Fruit fly (Drosophila melanogaster): ENCODE measurements around the gene CG12170.

Gene CG12170

DNA sequence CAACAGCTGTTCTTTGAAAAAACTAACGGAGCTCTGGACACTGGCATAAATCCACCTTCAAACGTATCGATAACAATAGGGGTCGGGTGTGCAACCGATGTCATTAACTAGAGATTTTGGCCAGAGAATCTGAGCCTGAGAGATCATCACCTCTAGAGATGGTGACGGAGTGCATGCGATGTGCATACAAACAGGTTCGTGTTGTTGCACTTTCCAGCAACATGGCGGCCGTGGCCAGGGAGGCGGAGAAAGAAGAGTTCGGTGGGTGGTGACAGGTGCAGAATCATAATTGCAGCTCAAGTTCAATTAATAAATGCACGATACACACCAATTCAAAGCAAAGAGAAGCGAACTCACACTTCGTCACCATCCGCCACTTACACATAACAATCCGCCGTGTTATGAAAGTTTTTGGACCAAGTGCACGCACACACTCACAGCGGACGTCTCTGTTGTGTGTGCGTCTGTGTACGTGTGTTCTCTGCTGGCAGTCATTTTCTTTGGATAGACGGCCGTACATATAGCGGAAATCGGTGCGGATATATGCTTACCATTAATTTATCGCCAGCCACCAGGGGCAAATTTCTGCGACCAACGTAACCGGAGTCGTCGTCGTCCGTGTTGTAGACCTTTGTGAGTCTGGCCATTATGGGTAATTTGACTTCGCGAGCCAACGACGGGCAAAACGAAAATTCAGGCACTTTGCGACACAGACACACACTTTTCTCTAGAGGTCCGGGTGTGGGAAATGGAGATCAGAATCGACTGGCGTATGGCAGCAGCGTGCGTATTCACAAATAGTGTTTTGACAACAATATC is 22.2 kb downstream of the CG12170 start (continued):
- TF ChIP-seq lilli (GFP tag; optimal IDR thresholded peaks at IDR 0.05) (peak; percentile 0), otp (GFP tag; IDR thresholded peaks at IDR 0.05) (no peak), Trl (optimal IDR thresholded peaks at IDR 0.05) (no peak), Trl (GFP tag; optimal IDR thresholded peaks at IDR 0.05) (no peak), Optix (GFP tag; IDR thresholded peaks at IDR 0.05) (no peak), caup (GFP tag; optimal IDR thresholded peaks at IDR 0.05; ENCODE audit: severe bottlenecking) (no peak), zen2 (GFP tag; IDR thresholded peaks at IDR 0.05; ENCODE audit: partially characterized antibody) (no peak; the same call in 2 of the 3 replicates), CG17359 (tag; optimal IDR thresholded peaks at IDR 0.05) (no peak), mam (GFP tag; optimal IDR thresholded peaks at IDR 0.05) (no peak), Bgb (GFP tag; IDR thresholded peaks at IDR 0.05; ENCODE audit: partially characterized antibody) (no peak; the same call in 1 of the 2 replicates), Meics (GFP tag; optimal IDR thresholded peaks at IDR 0.05) (peak; percentile 49), fd64A (GFP tag; optimal IDR thresholded peaks at IDR 0.05) (no peak), H15 (GFP tag; IDR thresholded peaks at IDR 0.05) (no peak), CG1602 (GFP tag; optimal IDR thresholded peaks at IDR 0.05) (no peak), CG11247 (GFP tag; IDR thresholded peaks at IDR 0.05) (no peak), CG10321 (GFP tag; IDR thresholded peaks at IDR 0.05) (no peak), exex (tag; optimal IDR thresholded peaks at IDR 0.05) (no peak), her (GFP tag; optimal IDR thresholded peaks at IDR 0.05) (no peak), Sox100B (GFP tag; optimal IDR thresholded peaks at IDR 0.05) (no peak), CG9932 (GFP tag; IDR thresholded peaks at IDR 0.05) (peak; percentile 42; the same call in 1 of the 2 replicates), Xbp1 (GFP tag; optimal IDR thresholded peaks at IDR 0.05) (no peak), grn (GFP tag; optimal IDR thresholded peaks at IDR 0.05) (no peak), gce (GFP tag; IDR thresholded peaks at IDR 0.05) (no peak), Mrtf (GFP tag; IDR thresholded peaks at IDR 0.05) (no peak), CG15011 (GFP tag; optimal IDR thresholded peaks at IDR 0.05) (no peak), ro (GFP tag; IDR thresholded peaks at IDR 0.05) (no peak), CG34376 (GFP tag; optimal IDR thresholded peaks at IDR 0.05) (peak; percentile 70), scrt (GFP tag; optimal IDR thresholded peaks at IDR 0.05) (no peak), MTF-1 (GFP tag; optimal IDR thresholded peaks at IDR 0.05; ENCODE audit: borderline replicate concordance) (no peak)

DNA sequence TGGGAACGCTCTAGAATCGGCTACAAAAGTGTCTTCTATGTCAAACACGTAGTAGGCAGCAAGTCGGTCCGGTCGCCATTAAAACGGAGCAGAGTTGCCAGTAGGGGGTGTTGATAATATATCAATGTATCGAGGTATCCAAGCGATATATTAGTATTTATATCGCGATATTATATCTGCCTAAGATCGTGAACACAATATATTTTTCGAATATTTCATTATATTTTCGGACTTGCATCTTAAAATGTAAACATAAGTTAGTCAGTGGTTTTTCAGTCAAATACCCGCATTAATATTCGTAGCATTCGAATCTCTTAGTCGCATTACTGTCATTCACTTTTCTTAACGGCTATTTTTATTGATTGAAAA is 22.8 kb downstream of the CG12170 start, which contains the start of gene CG2182:
Gene CG2182 (minus strand): TSS at position 84 of the 369 bp plus-strand sequence.
- TF ChIP-seq corto (GFP tag; optimal IDR thresholded peaks at IDR 0.05) (no peak), h (optimal IDR thresholded peaks at IDR 0.05) (no peak), CG18262 (tag; optimal IDR thresholded peaks at IDR 0.05) (no peak), so (GFP tag; IDR thresholded peaks at IDR 0.05) (no peak), cas (GFP tag; IDR thresholded peaks at IDR 0.05) (no peak), az2 (GFP tag; optimal IDR thresholded peaks at IDR 0.05) (no peak), oc (tag; optimal IDR thresholded peaks at IDR 0.05) (no peak), MBD-R2 (GFP tag; IDR thresholded peaks at IDR 0.05) (0 out of 2 replicates have a peak, but pooled peaks have one; percentile 10), CG14014 (GFP tag; IDR thresholded peaks at IDR 0.05) (no peak), pzg (GFP tag; optimal IDR thresholded peaks at IDR 0.05) (peak; percentile 39), lilli (GFP tag; optimal IDR thresholded peaks at IDR 0.05) (no peak), NC2α (GFP tag; optimal IDR thresholded peaks at IDR 0.05) (no peak), lov (optimal IDR thresholded peaks at IDR 0.05) (no peak), lov (GFP tag; IDR thresholded peaks at IDR 0.05) (no peak), Mad (GFP tag; optimal IDR thresholded peaks at IDR 0.05) (no peak), CG6791 (GFP tag; IDR thresholded peaks at IDR 0.05; ENCODE audit: partially characterized antibody) (peak; percentile 86), dmrt11E (tag; optimal IDR thresholded peaks at IDR 0.05) (no peak), Hmr (GFP tag; optimal IDR thresholded peaks at IDR 0.05) (no peak), ssp (GFP tag; IDR thresholded peaks at IDR 0.05) (no peak), pita (GFP tag; optimal IDR thresholded peaks at IDR 0.05) (no peak), hb (GFP tag; IDR thresholded peaks at IDR 0.05; ENCODE audit: partially characterized antibody) (peak; percentile 55), Bdp1 (GFP tag; optimal IDR thresholded peaks at IDR 0.05) (no peak), CG12299 (tag; optimal IDR thresholded peaks at IDR 0.05) (no peak), exex (tag; optimal IDR thresholded peaks at IDR 0.05) (no peak)
